Worm (Caenorhabditis elegans) whole organism, L3 larva: ENCODE data around the gene sma-3.

Experiments used
- R02D3.7 ChIP-seq: fragments of 150-350 bp; optimal IDR thresholded peaks from 2 replicates; lab custom pipeline; 2014; ENCODE audit warnings: missing biosample characterization, missing genetic modification characterization
- ZK546.5 ChIP-seq: sonication (generic microtip); optimal IDR thresholded peaks from 2 replicates; lab custom pipeline; 2017; ENCODE audit warnings: missing biosample characterization, missing genetic modification characterization
- ama-1 ChIP-seq: fragments of 150-350 bp; optimal IDR thresholded peaks from 2 replicates; lab custom pipeline; 2018
- ceh-28 ChIP-seq: fragments of 150-350 bp; optimal IDR thresholded peaks from 2 replicates; lab custom pipeline; 2014; ENCODE audit warnings: missing biosample characterization, missing genetic modification reagents, missing genetic modification characterization
- ceh-9 ChIP-seq: sonication (generic microtip); optimal IDR thresholded peaks from 2 replicates; lab custom pipeline; 2018; ENCODE audit warnings: missing biosample characterization, missing genetic modification characterization
- daf-12 ChIP-seq: fragments of 150-350 bp; optimal IDR thresholded peaks from 2 replicates; lab custom pipeline; 2014; ENCODE audit warnings: missing biosample characterization, missing genetic modification reagents, missing genetic modification characterization
- egl-27 ChIP-seq: sonication (generic microtip); optimal IDR thresholded peaks from 4 replicates; lab custom pipeline; 2017; ENCODE audit warnings: missing biosample characterization, missing genetic modification reagents, missing genetic modification characterization
- elt-1 ChIP-seq: fragments of 150-350 bp; optimal IDR thresholded peaks from 2 replicates; lab custom pipeline; 2014; ENCODE audit warnings: missing biosample characterization, missing genetic modification characterization
- elt-2 ChIP-seq: sonication (generic microtip); optimal IDR thresholded peaks from 2 replicates; lab custom pipeline; 2016; ENCODE audit warnings: missing genetic modification reagents, mild to moderate bottlenecking, missing genetic modification characterization, missing compliant biosample characterization
- elt-3 ChIP-seq, 3 experiments: fragments of 150-350 bp in 1 of 3; sonication (generic microtip) in 2 of 3; optimal IDR thresholded peaks; 2 replicates in 2 of 3; 4 replicates in 1 of 3; lab custom pipeline; 2014 to 2017; ENCODE audit warnings: missing biosample characterization in 3 of 3, missing genetic modification characterization in 3 of 3
- eor-1 ChIP-seq, 2 experiments: fragments of 150-350 bp; optimal IDR thresholded peaks; 2 replicates each; lab custom pipeline; 2014 to 2018; ENCODE audit warnings: missing biosample characterization in 2 of 2, missing genetic modification characterization in 2 of 2
- fkh-10 ChIP-seq: sonication (generic microtip); optimal IDR thresholded peaks from 2 replicates; lab custom pipeline; 2017; ENCODE audit warnings: missing biosample characterization, missing genetic modification reagents, missing genetic modification characterization
- fkh-2 ChIP-seq: fragments of 150-350 bp; optimal IDR thresholded peaks from 2 replicates; lab custom pipeline; 2014; ENCODE audit warnings: missing biosample characterization, missing genetic modification reagents, missing genetic modification characterization
- hmg-11 ChIP-seq: sonication (generic microtip); optimal IDR thresholded peaks from 2 replicates; lab custom pipeline; 2016; ENCODE audit warnings: missing genetic modification characterization, missing compliant biosample characterization
- jun-1 ChIP-seq: fragments of 150-350 bp; optimal IDR thresholded peaks from 2 replicates; lab custom pipeline; 2014; ENCODE audit warnings: missing biosample characterization, missing genetic modification reagents, missing genetic modification characterization
- lin-15B ChIP-seq: fragments of 150-350 bp; optimal IDR thresholded peaks from 2 replicates; lab custom pipeline; 2014; ENCODE audit warnings: missing biosample characterization, missing genetic modification characterization
- lin-39 ChIP-seq: fragments of 150-350 bp; optimal IDR thresholded peaks from 2 replicates; lab custom pipeline; 2018; ENCODE audit warnings: missing biosample characterization, missing genetic modification reagents, missing genetic modification characterization
- lsy-12 ChIP-seq: sonication (generic microtip); optimal IDR thresholded peaks from 2 replicates; lab custom pipeline; 2016; ENCODE audit warnings: mild to moderate bottlenecking, missing genetic modification characterization, missing compliant biosample characterization
- mdl-1 ChIP-seq: fragments of 150-350 bp; optimal IDR thresholded peaks from 2 replicates; lab custom pipeline; 2014; ENCODE audit warnings: missing biosample characterization, missing genetic modification characterization
- nfya-1 ChIP-seq: sonication (generic microtip); optimal IDR thresholded peaks from 2 replicates; lab custom pipeline; 2017; ENCODE audit warnings: missing genetic modification characterization, mild to moderate bottlenecking, missing compliant biosample characterization, antibody characterized with exemption, moderate library complexity; ENCODE audit not compliant: insufficient read depth
- nhr-11 ChIP-seq: fragments of 150-350 bp; optimal IDR thresholded peaks from 2 replicates; lab custom pipeline; 2014; ENCODE audit warnings: missing biosample characterization, missing genetic modification characterization
- nhr-23 ChIP-seq: fragments of 150-350 bp; optimal IDR thresholded peaks from 2 replicates; lab custom pipeline; 2014; ENCODE audit warnings: missing biosample characterization, missing genetic modification reagents, missing genetic modification characterization
- nhr-237 ChIP-seq: fragments of 150-350 bp; optimal IDR thresholded peaks from 2 replicates; lab custom pipeline; 2014; ENCODE audit warnings: missing biosample characterization, missing genetic modification characterization
- nhr-25 ChIP-seq: sonication (generic microtip); optimal IDR thresholded peaks from 2 replicates; lab custom pipeline; 2017; ENCODE audit warnings: missing biosample characterization, missing genetic modification characterization
- nhr-28 ChIP-seq: fragments of 150-350 bp; optimal IDR thresholded peaks from 2 replicates; lab custom pipeline; 2014; ENCODE audit warnings: missing biosample characterization, missing genetic modification characterization
- nhr-43 ChIP-seq: sonication (generic microtip); optimal IDR thresholded peaks from 2 replicates; lab custom pipeline; 2016; ENCODE audit warnings: mild to moderate bottlenecking, missing genetic modification characterization, missing compliant biosample characterization; ENCODE audit not compliant: poor library complexity, severe bottlenecking
- nhr-76 ChIP-seq: fragments of 150-350 bp; sonication (generic microtip); optimal IDR thresholded peaks from 5 replicates; lab custom pipeline; 2014; ENCODE audit warnings: missing biosample characterization, missing genetic modification characterization
- nhr-77 ChIP-seq: fragments of 150-350 bp; optimal IDR thresholded peaks from 2 replicates; lab custom pipeline; 2014; ENCODE audit warnings: missing biosample characterization, missing genetic modification characterization
- pha-4 ChIP-seq: fragments of 150-350 bp; optimal IDR thresholded peaks from 2 replicates; lab custom pipeline; 2014; ENCODE audit warnings: missing biosample characterization, missing genetic modification reagents, missing genetic modification characterization
- pqm-1 ChIP-seq: fragments of 150-350 bp; optimal IDR thresholded peaks from 2 replicates; lab custom pipeline; 2017; ENCODE audit warnings: missing biosample characterization, missing genetic modification characterization, inconsistent platforms
- sea-2 ChIP-seq: fragments of 150-350 bp; sonication (generic microtip); optimal IDR thresholded peaks from 4 replicates; lab custom pipeline; 2014; ENCODE audit warnings: missing biosample characterization, missing genetic modification reagents, missing genetic modification characterization
- skn-1 ChIP-seq: fragments of 150-350 bp; optimal IDR thresholded peaks from 2 replicates; lab custom pipeline; 2014; ENCODE audit warnings: missing biosample characterization, missing genetic modification characterization
- snpc-4 ChIP-seq: fragments of 150-350 bp; optimal IDR thresholded peaks from 2 replicates; lab custom pipeline; 2014; ENCODE audit warnings: missing biosample characterization, missing genetic modification characterization
- tbx-2 ChIP-seq: sonication (generic microtip); optimal IDR thresholded peaks from 2 replicates; lab custom pipeline; 2016; ENCODE audit warnings: mild to moderate bottlenecking, missing genetic modification characterization, missing compliant biosample characterization
- unc-39 ChIP-seq: sonication (generic microtip); optimal IDR thresholded peaks from 4 replicates; lab custom pipeline; 2017; ENCODE audit warnings: missing biosample characterization, missing genetic modification characterization
- zag-1 ChIP-seq: fragments of 150-350 bp; optimal IDR thresholded peaks from 2 replicates; lab custom pipeline; 2014; ENCODE audit warnings: missing biosample characterization, missing genetic modification characterization
- ztf-11 ChIP-seq: fragments of 150-350 bp; optimal IDR thresholded peaks from 2 replicates; lab custom pipeline; 2014; ENCODE audit warnings: missing biosample characterization, missing genetic modification characterization

sma-3 gene

ce11 chrIII:6885889-6886288 is 22.1 kb upstream of the sma-3 start:
- TF ChIP-seq ztf-11 (tag; lab: Kevin White, UChicago) (no peak), nhr-237 (no peak), ceh-9 (tag; lab: Kevin White, UChicago) (no peak), fkh-2 (no peak)

- no peak for TF ChIP-seq nhr-11
- no peak for TF ChIP-seq pqm-1 (tag; lab: Kevin White, UChicago)
- no peak for TF ChIP-seq jun-1 (tag; lab: Kevin White, UChicago)
- TF ChIP-seq egl-27 (tag; lab: Kevin White, UChicago) = no peak
- TF ChIP-seq sea-2 (GFP tag; lab: Kevin White, UChicago) = no peak
- TF ChIP-seq elt-3 (tag; optimal IDR thresholded peaks at IDR 0.05; lab: Kevin White, UChicago) = no peak
- TF ChIP-seq R02D3.7 = no peak
These were observed 20.4 kb upstream of the sma-3 start, which contains the start of gene med-2 for ce11 chrIII:6884203-6884602. Gene med-2 (plus strand): TSS chrIII:6884503.

ce11 chrIII:6881745-6882144 is 18.0 kb upstream of the sma-3 start:
- TF ChIP-seq elt-3 (tag; optimal IDR thresholded peaks at IDR 0.05; lab: Kevin White, UChicago) (no peak), pha-4 (no peak), lsy-12 (tag; lab: Kevin White, UChicago) (no peak), zag-1 (tag; lab: Kevin White, UChicago) (no peak)

ce11 chrIII:6880797-6881196 is 17.0 kb upstream of the sma-3 start, which contains the start of gene K04C2.7:
Gene K04C2.7 (plus strand): TSS chrIII:6881097.
- no peak for TF ChIP-seq zag-1 (tag; lab: Kevin White, UChicago)
- no peak for TF ChIP-seq ceh-28 (tag; lab: Kevin White, UChicago)
- TF ChIP-seq nhr-28 (tag; lab: Kevin White, UChicago) = no peak
- no peak for TF ChIP-seq nhr-25
- no peak for TF ChIP-seq ZK546.5
- no peak for TF ChIP-seq eor-1 (tag; optimal IDR thresholded peaks at IDR 0.05; lab: Kevin White, UChicago)
- no peak for TF ChIP-seq fkh-10 (GFP tag; lab: Kevin White, UChicago)
- TF ChIP-seq ama-1 (lab: Kevin White, UChicago) = no peak
- no peak for TF ChIP-seq egl-27 (tag; lab: Kevin White, UChicago)
- no peak for TF ChIP-seq lin-15B (tag; lab: Kevin White, UChicago)
- TF ChIP-seq R02D3.7 = no peak
- TF ChIP-seq elt-2 (tag; lab: Kevin White, UChicago) = no peak
- TF ChIP-seq ztf-11 (tag; lab: Kevin White, UChicago) = no peak
- no peak for TF ChIP-seq daf-12

- TF ChIP-seq nfya-1 (tag; lab: Kevin White, UChicago) (peak; percentile 19), unc-39 (tag; lab: Kevin White, UChicago) (no peak), nhr-11 (peak; percentile 2), tbx-2 (tag; lab: Kevin White, UChicago) (peak; percentile 21), nhr-77 (tag; lab: Kevin White, UChicago) (no peak), nhr-43 (tag; lab: Kevin White, UChicago) (peak; percentile 21)
These were observed 10.0 kb upstream of the sma-3 start for ce11 chrIII:6873724-6874123.

- TF ChIP-seq mdl-1 (tag; lab: Kevin White, UChicago) = no peak
- TF ChIP-seq skn-1 (tag; lab: Kevin White, UChicago) = no peak
- TF ChIP-seq elt-2 (tag; lab: Kevin White, UChicago) = peak; percentile 31
- TF ChIP-seq nhr-43 (tag; lab: Kevin White, UChicago) = peak; percentile 67
- TF ChIP-seq pha-4 = no peak
- TF ChIP-seq elt-3 (tag; optimal IDR thresholded peaks at IDR 0.05; lab: Kevin White, UChicago) = no peak
- TF ChIP-seq lin-39 (tag; lab: Kevin White, UChicago) = no peak
- peak; percentile 40 for TF ChIP-seq nhr-23 (tag; lab: Kevin White, UChicago)
- no peak for TF ChIP-seq snpc-4 (tag; lab: Kevin White, UChicago)
- TF ChIP-seq nhr-76 = no peak
- peak; percentile 89 for TF ChIP-seq pqm-1 (tag; lab: Kevin White, UChicago)
- no peak for TF ChIP-seq zag-1 (tag; lab: Kevin White, UChicago)
- no peak for TF ChIP-seq ceh-28 (tag; lab: Kevin White, UChicago)
- no peak for TF ChIP-seq hmg-11
- no peak for TF ChIP-seq lsy-12 (tag; lab: Kevin White, UChicago)
- no peak for TF ChIP-seq ZK546.5
- peak; percentile 14 for TF ChIP-seq jun-1 (tag; lab: Kevin White, UChicago)
- TF ChIP-seq ztf-11 (tag; lab: Kevin White, UChicago) = no peak
- no peak for TF ChIP-seq elt-1
These were observed 8.9 kb upstream of the sma-3 start, which contains the start of gene K04C2.3 for ce11 chrIII:6872534-6873150. Gene K04C2.3 (plus strand): TSS chrIII:6873089.
